Worm (Caenorhabditis elegans): Measurements from ENCODE around the gene crh-1.

ce11 chrIII:11737527-11737926 lies 80.0 kb downstream of the crh-1 start, which contains the start of gene sup-1:
- TF ChIP-seq him-1 (tag; optimal IDR thresholded peaks at IDR 0.05), result no peak
- no peak for TF ChIP-seq dao-5 (tag; optimal IDR thresholded peaks at IDR 0.05)

Measured in whole organism, L4/young adult.